Fruit fly (Drosophila melanogaster) whole organism: ENCODE data around the gene Ski6.

Experiments used
- CG8478 ChIP-seq: fragments of >200 bp; optimal IDR thresholded peaks from 2 replicates; lab custom pipeline; 2018; ENCODE audit warnings: inconsistent platforms
- Dll ChIP-seq: fragments of >200 bp; optimal IDR thresholded peaks from 2 replicates; lab custom pipeline; 2017
- EcR ChIP-seq, 2 experiments: fragments of >200 bp; optimal IDR thresholded peaks; 2 replicates each; lab custom pipeline; 2017; ENCODE audit warnings: missing biosample characterization in 2 of 2, missing genetic modification characterization in 2 of 2, missing genetic modification reagents in 2 of 2
- pan ChIP-seq: fragments of >200 bp; optimal IDR thresholded peaks from 2 replicates; lab custom pipeline; 2017
- psq ChIP-seq: fragments of >200 bp; optimal IDR thresholded peaks from 2 replicates; lab custom pipeline; 2017
- usp ChIP-seq: fragments of >200 bp; optimal IDR thresholded peaks from 2 replicates; lab custom pipeline; 2017; ENCODE audit warnings: missing biosample characterization, missing genetic modification characterization, mixed read lengths

The Ski6 gene

DNA sequence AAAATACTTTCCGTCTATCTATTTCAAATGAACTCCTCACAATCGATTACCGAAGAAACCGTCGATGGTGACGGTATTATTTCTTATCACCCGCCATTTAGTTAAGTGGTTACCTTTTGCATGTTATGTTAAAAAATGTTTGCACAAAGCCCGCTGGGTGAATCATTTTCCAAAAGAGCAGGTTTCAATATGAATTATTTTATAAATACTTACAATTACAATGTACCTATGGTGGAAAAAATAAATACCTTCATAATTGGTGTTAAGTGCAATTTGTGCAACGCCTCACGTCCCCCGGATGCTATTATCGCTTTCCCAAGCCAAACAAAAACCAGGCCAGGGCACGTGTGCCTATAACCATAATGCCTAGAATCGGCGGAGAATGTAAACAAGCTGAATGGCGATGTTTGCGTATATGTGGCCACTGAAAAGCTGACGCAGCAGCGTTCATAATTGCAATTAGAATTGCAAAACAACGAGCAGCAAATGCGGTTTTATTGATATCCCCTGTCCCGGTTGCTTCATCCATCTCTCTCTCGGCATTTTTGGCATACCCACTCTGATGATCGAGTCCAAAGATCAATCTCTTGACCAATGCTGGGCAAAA, 15.3 kb downstream of the Ski6 start:
- no peak for TF ChIP-seq pan (lab: Kevin White, UChicago)
- no peak for TF ChIP-seq CG8478 (lab: Kevin White, UChicago)
- TF ChIP-seq Dll (lab: Kevin White, UChicago), result no peak
- no peak for TF ChIP-seq psq (lab: Kevin White, UChicago)
- TF ChIP-seq usp (GFP tag; lab: Kevin White, UChicago), result no peak
- no peak for TF ChIP-seq EcR (GFP tag; optimal IDR thresholded peaks at IDR 0.05; lab: Kevin White, UChicago)

- TF ChIP-seq CG8478 (lab: Kevin White, UChicago) (no peak), EcR (GFP tag; optimal IDR thresholded peaks at IDR 0.05; lab: Kevin White, UChicago) (peak in 1 of 2 experiments; percentile 82), pan (lab: Kevin White, UChicago) (peak; percentile 22), psq (lab: Kevin White, UChicago) (no peak), usp (GFP tag; lab: Kevin White, UChicago) (no peak), Dll (lab: Kevin White, UChicago) (no peak)
Observed at dm6 chr2L:13206077-13206668, 16.1 kb downstream of the Ski6 start.

dm6 chr2L:13205256-13205655, 17.0 kb downstream of the Ski6 start:
- TF ChIP-seq psq (lab: Kevin White, UChicago) (no peak), Dll (lab: Kevin White, UChicago) (no peak), usp (GFP tag; lab: Kevin White, UChicago) (no peak), pan (lab: Kevin White, UChicago) (no peak), EcR (GFP tag; optimal IDR thresholded peaks at IDR 0.05; lab: Kevin White, UChicago) (no peak), CG8478 (lab: Kevin White, UChicago) (no peak)

dm6 chr2L:13204151-13204550, 18.1 kb downstream of the Ski6 start:
- TF ChIP-seq pan (lab: Kevin White, UChicago), result no peak
- no peak for TF ChIP-seq psq (lab: Kevin White, UChicago)
- no peak for TF ChIP-seq EcR (GFP tag; optimal IDR thresholded peaks at IDR 0.05; lab: Kevin White, UChicago)
- TF ChIP-seq CG8478 (lab: Kevin White, UChicago), result no peak
- TF ChIP-seq Dll (lab: Kevin White, UChicago), result no peak
- TF ChIP-seq usp (GFP tag; lab: Kevin White, UChicago), result no peak

- TF ChIP-seq Dll (lab: Kevin White, UChicago), result no peak
Observed at dm6 chr2L:13203437-13204137, 18.6 kb downstream of the Ski6 start, which contains the start of gene Pect. Gene Pect, plus strand, starts transcription at chr2L:13203762.

DNA sequence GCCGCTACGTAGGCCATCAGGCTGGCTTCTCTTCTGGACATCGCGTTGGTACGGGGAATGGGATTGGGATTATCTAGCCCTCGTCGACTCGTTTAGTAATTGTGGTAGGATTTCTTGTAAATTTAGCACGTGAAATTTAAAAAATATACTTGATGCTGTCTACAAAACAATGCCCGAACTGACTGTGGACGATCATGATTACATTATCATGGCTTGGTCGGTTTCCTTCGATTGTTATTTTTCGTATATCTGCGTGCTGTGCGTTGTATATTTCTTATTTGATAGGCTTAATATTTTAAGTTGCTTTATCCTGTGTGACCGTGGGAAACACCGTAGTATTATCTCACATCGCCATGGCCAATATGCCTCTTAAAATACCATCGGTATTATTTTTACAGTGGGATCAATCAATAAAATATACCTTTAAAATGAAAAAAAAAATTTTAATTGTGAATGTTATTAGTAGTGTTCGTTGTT, 19.2 kb downstream of the Ski6 start, which contains the start of gene CG16972:
TSS of gene CG16972 (minus strand) at position 336 of the 477 bp plus-strand sequence.
- TF ChIP-seq pan (lab: Kevin White, UChicago) (no peak), usp (GFP tag; lab: Kevin White, UChicago) (no peak), CG8478 (lab: Kevin White, UChicago) (no peak), EcR (GFP tag; optimal IDR thresholded peaks at IDR 0.05; lab: Kevin White, UChicago) (no peak), Dll (lab: Kevin White, UChicago) (no peak), psq (lab: Kevin White, UChicago) (no peak)

dm6 chr2L:13195822-13196221, 26.4 kb downstream of the Ski6 start:
- no peak for TF ChIP-seq Dll (lab: Kevin White, UChicago)

dm6 chr2L:13191894-13192293, 30.3 kb downstream of the Ski6 start, which contains the start of the genes CG16974 and Edem2:
Gene CG16974, minus strand, starts transcription at chr2L:13191979.
Gene Edem2, plus strand, starts transcription at chr2L:13192201.
- no peak for TF ChIP-seq EcR (GFP tag; optimal IDR thresholded peaks at IDR 0.05; lab: Kevin White, UChicago)
- no peak for TF ChIP-seq CG8478 (lab: Kevin White, UChicago)
- no peak for TF ChIP-seq pan (lab: Kevin White, UChicago)
- TF ChIP-seq Dll (lab: Kevin White, UChicago), result no peak
- TF ChIP-seq psq (lab: Kevin White, UChicago), result no peak
- no peak for TF ChIP-seq usp (GFP tag; lab: Kevin White, UChicago)

DNA sequence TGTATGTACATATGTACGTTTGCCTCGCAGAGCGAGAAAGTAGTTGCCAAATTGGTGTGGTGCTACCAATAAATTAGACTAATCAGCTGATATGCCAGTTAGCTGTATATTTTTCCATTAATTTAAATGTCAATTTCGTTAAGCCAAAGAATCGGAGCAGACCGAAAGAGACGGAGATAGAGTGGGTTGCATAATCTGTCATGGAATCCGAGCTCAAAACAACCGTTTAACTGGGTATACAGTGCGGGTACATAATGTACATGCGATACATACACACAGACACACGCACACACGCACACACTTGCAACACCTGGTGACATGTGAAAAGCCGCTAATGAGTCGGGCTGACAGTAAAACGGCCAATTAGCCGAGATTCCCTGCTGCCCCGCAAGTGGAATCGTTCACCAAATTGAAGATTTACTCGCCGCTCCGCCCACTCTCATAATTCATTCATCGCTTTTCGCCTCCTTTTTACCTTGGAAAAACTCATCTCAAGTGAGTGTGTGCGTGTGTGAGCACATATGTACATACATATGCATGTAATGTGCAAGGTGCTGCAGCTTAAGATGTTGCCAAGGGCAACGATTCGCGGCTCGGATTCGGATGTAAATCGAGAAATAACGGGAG, 31.1 kb downstream of the Ski6 start:
- TF ChIP-seq psq (lab: Kevin White, UChicago) (no peak), EcR (GFP tag; optimal IDR thresholded peaks at IDR 0.05; lab: Kevin White, UChicago) (no peak), Dll (lab: Kevin White, UChicago) (no peak), pan (lab: Kevin White, UChicago) (no peak), usp (GFP tag; lab: Kevin White, UChicago) (no peak), CG8478 (lab: Kevin White, UChicago) (no peak)

dm6 chr2L:13190534-13190933, 31.7 kb downstream of the Ski6 start:
- no peak for TF ChIP-seq usp (GFP tag; lab: Kevin White, UChicago)
- no peak for TF ChIP-seq pan (lab: Kevin White, UChicago)
- TF ChIP-seq psq (lab: Kevin White, UChicago), result no peak
- no peak for TF ChIP-seq CG8478 (lab: Kevin White, UChicago)
- TF ChIP-seq EcR (GFP tag; optimal IDR thresholded peaks at IDR 0.05; lab: Kevin White, UChicago), result no peak
- no peak for TF ChIP-seq Dll (lab: Kevin White, UChicago)

dm6 chr2L:13183150-13183549, 39.1 kb downstream of the Ski6 start, which contains the start of gene Rsph1:
Gene Rsph1, plus strand, starts transcription at chr2L:13183450.
- TF ChIP-seq CG8478 (lab: Kevin White, UChicago) (no peak), Dll (lab: Kevin White, UChicago) (no peak), psq (lab: Kevin White, UChicago) (no peak)
